Fruit fly (Drosophila melanogaster): ENCODE measurements around the gene Mayo.
A peak's percentile ranks its signal among the peaks of the same experiment; 100 is the strongest.

Mayo gene

dm6 chr3R:31064653-31065322 is 44.2 kb downstream of the Mayo start, which contains the start of gene Sox100B (continued):
- TF ChIP-seq CG9727 (GFP tag; optimal IDR thresholded peaks at IDR 0.05), result peak; percentile 90
- TF ChIP-seq Ada2b (GFP tag; IDR thresholded peaks at IDR 0.05), result peak; percentile 53
- TF ChIP-seq Antp (GFP tag; optimal IDR thresholded peaks at IDR 0.05), result no peak
- TF ChIP-seq CG11504 (tag; optimal IDR thresholded peaks at IDR 0.05), result peak; percentile 73
- peak; percentile 63 for TF ChIP-seq ro (GFP tag; IDR thresholded peaks at IDR 0.05)
- TF ChIP-seq CG7928 (GFP tag; optimal IDR thresholded peaks at IDR 0.05), result no peak
- TF ChIP-seq pho (GFP tag; optimal IDR thresholded peaks at IDR 0.05), result no peak
- no peak for TF ChIP-seq CG3726 (GFP tag; IDR thresholded peaks at IDR 0.05)
- TF ChIP-seq sob (GFP tag; IDR thresholded peaks at IDR 0.05), result peak; percentile 72; the same call in 1 of the 2 replicates
- no peak for TF ChIP-seq CG6654 (GFP tag; optimal IDR thresholded peaks at IDR 0.05)
- no peak for TF ChIP-seq CG13287 (GFP tag; IDR thresholded peaks at IDR 0.05; ENCODE audit: partially characterized antibody)
- peak; percentile 5 for TF ChIP-seq CG3281 (GFP tag; optimal IDR thresholded peaks at IDR 0.05)
- no peak for TF ChIP-seq CG2875 (GFP tag; optimal IDR thresholded peaks at IDR 0.05)
- TF ChIP-seq crp (GFP tag; optimal IDR thresholded peaks at IDR 0.05), result no peak
- TF ChIP-seq ewg (GFP tag; optimal IDR thresholded peaks at IDR 0.05), result peak; percentile 35
- no peak for TF ChIP-seq HLHmδ (GFP tag; optimal IDR thresholded peaks at IDR 0.05)
- TF ChIP-seq pfk (GFP tag; optimal IDR thresholded peaks at IDR 0.05), result no peak
- TF ChIP-seq pnt (GFP tag; optimal IDR thresholded peaks at IDR 0.05), result peak; percentile 12
- TF ChIP-seq inv (GFP tag; IDR thresholded peaks at IDR 0.05; ENCODE audit: partially characterized antibody), result no peak
- peak; percentile 15; the same call in 1 of the 3 replicates for TF ChIP-seq CG2199 (GFP tag; IDR thresholded peaks at IDR 0.05)
- TF ChIP-seq cwo (GFP tag; optimal IDR thresholded peaks at IDR 0.05), result peak; percentile 5
- peak; percentile 56 for TF ChIP-seq tap (tag; optimal IDR thresholded peaks at IDR 0.05)
- TF ChIP-seq Dip2 (GFP tag; IDR thresholded peaks at IDR 0.05), result no peak
- TF ChIP-seq fd3F (GFP tag; optimal IDR thresholded peaks at IDR 0.05), result no peak
- TF ChIP-seq CG12659 (GFP tag; optimal IDR thresholded peaks at IDR 0.05), result peak; percentile 33
- no peak for TF ChIP-seq ash1 (GFP tag; optimal IDR thresholded peaks at IDR 0.05)
- no peak for TF ChIP-seq MBD-R2 (GFP tag; IDR thresholded peaks at IDR 0.05)
- TF ChIP-seq ara (GFP tag; IDR thresholded peaks at IDR 0.05), result peak; percentile 88
- TF ChIP-seq CG4854 (GFP tag; optimal IDR thresholded peaks at IDR 0.05), result no peak
- TF ChIP-seq ssp (GFP tag; IDR thresholded peaks at IDR 0.05), result peak; percentile 53
- no peak for TF ChIP-seq emc (GFP tag; optimal IDR thresholded peaks at IDR 0.05)
- peak; percentile 63 for TF ChIP-seq CG2202 (tag; optimal IDR thresholded peaks at IDR 0.05)
- peak in 1 of 3 experiments; percentile 87 for TF ChIP-seq lola (GFP tag; optimal IDR thresholded peaks at IDR 0.05)
- TF ChIP-seq ken (GFP tag; IDR thresholded peaks at IDR 0.05), result 0 out of 3 replicates have a peak, but pooled peaks have one; percentile 22
- no peak for TF ChIP-seq wor (GFP tag; IDR thresholded peaks at IDR 0.05)
- TF ChIP-seq CkIIα-i1 (GFP tag; IDR thresholded peaks at IDR 0.05), result no peak
- TF ChIP-seq Eip74EF (GFP tag; optimal IDR thresholded peaks at IDR 0.05), result peak in 1 of 2 experiments; percentile 18
- no peak for TF ChIP-seq wek (GFP tag; optimal IDR thresholded peaks at IDR 0.05)
- TF ChIP-seq twi (tag; optimal IDR thresholded peaks at IDR 0.05), result peak; percentile 76
- TF ChIP-seq schlank (tag; optimal IDR thresholded peaks at IDR 0.05), result no peak
- TF ChIP-seq HHEX (GFP tag; optimal IDR thresholded peaks at IDR 0.05), result peak; percentile 16
- peak; percentile 89 for TF ChIP-seq CG2712 (tag; optimal IDR thresholded peaks at IDR 0.05)
- no peak for TF ChIP-seq tna (GFP tag; IDR thresholded peaks at IDR 0.05; ENCODE audit: partially characterized antibody)
- TF ChIP-seq mam (GFP tag; optimal IDR thresholded peaks at IDR 0.05), result no peak
- TF ChIP-seq CG5245 (GFP tag; optimal IDR thresholded peaks at IDR 0.05), result peak; percentile 59
- no peak for TF ChIP-seq Hey (tag; optimal IDR thresholded peaks at IDR 0.05)
- TF ChIP-seq MTF-1 (GFP tag; optimal IDR thresholded peaks at IDR 0.05; ENCODE audit: borderline replicate concordance), result peak; percentile 2
- no peak for TF ChIP-seq Bteb2 (GFP tag; optimal IDR thresholded peaks at IDR 0.05)

Measured in whole organism, embryonic.